Fruit fly (Drosophila melanogaster) Kc167 (cell line): ENCODE data around the gene CG13096.

ENCODE experiments used
- Sin3A ChIP-seq: fragments of >200 bp; optimal IDR thresholded peaks from 2 replicates; lab custom pipeline; 2018; ENCODE audit warnings: missing external identifiers
- h ChIP-seq: fragments of >200 bp; optimal IDR thresholded peaks from 3 replicates; lab custom pipeline; 2018; ENCODE audit warnings: missing external identifiers
- psq ChIP-seq: fragments of >200 bp; optimal IDR thresholded peaks from 2 replicates; lab custom pipeline; 2017; ENCODE audit warnings: missing external identifiers

- TF ChIP-seq Sin3A (lab: Kevin White, UChicago), result no peak
- no peak for TF ChIP-seq h (lab: Kevin White, UChicago)
- TF ChIP-seq psq (lab: Kevin White, UChicago), result no peak
Measured at dm6 chr2L:8542234-8542572, 30.5 kb upstream of the CG13096 start.
